Worm (Caenorhabditis elegans) whole organism, L3 larva: Measurements from ENCODE around the gene F42H10.3.

Source experiments
- R02D3.7 ChIP-seq: fragments of 150-350 bp; optimal IDR thresholded peaks from 2 replicates; lab custom pipeline; 2014; ENCODE audit warnings: missing biosample characterization, missing genetic modification characterization
- ZK546.5 ChIP-seq: sonication (generic microtip); optimal IDR thresholded peaks from 2 replicates; lab custom pipeline; 2017; ENCODE audit warnings: missing biosample characterization, missing genetic modification characterization
- aly-2 ChIP-seq: fragments of 150-350 bp; optimal IDR thresholded peaks from 2 replicates; lab custom pipeline; 2014; ENCODE audit warnings: missing biosample characterization, missing genetic modification characterization
- ama-1 ChIP-seq: fragments of 150-350 bp; optimal IDR thresholded peaks from 2 replicates; lab custom pipeline; 2018
- ceh-16 ChIP-seq: sonication (generic microtip); optimal IDR thresholded peaks from 2 replicates; lab custom pipeline; 2017; ENCODE audit warnings: missing biosample characterization, missing genetic modification characterization
- ceh-28 ChIP-seq: fragments of 150-350 bp; optimal IDR thresholded peaks from 2 replicates; lab custom pipeline; 2014; ENCODE audit warnings: missing biosample characterization, missing genetic modification reagents, missing genetic modification characterization
- ceh-82 ChIP-seq: fragments of 150-350 bp; optimal IDR thresholded peaks from 2 replicates; lab custom pipeline; 2014; ENCODE audit warnings: missing biosample characterization, missing genetic modification characterization
- ceh-9 ChIP-seq: sonication (generic microtip); optimal IDR thresholded peaks from 2 replicates; lab custom pipeline; 2018; ENCODE audit warnings: missing biosample characterization, missing genetic modification characterization
- daf-12 ChIP-seq: fragments of 150-350 bp; optimal IDR thresholded peaks from 2 replicates; lab custom pipeline; 2014; ENCODE audit warnings: missing biosample characterization, missing genetic modification reagents, missing genetic modification characterization
- egl-27 ChIP-seq: sonication (generic microtip); optimal IDR thresholded peaks from 4 replicates; lab custom pipeline; 2017; ENCODE audit warnings: missing biosample characterization, missing genetic modification reagents, missing genetic modification characterization
- egl-5 ChIP-seq: fragments of 150-350 bp; optimal IDR thresholded peaks from 2 replicates; lab custom pipeline; 2017; ENCODE audit warnings: missing biosample characterization, missing genetic modification reagents, missing genetic modification characterization, inconsistent platforms
- elt-1 ChIP-seq: fragments of 150-350 bp; optimal IDR thresholded peaks from 2 replicates; lab custom pipeline; 2014; ENCODE audit warnings: missing biosample characterization, missing genetic modification characterization
- elt-2 ChIP-seq: sonication (generic microtip); optimal IDR thresholded peaks from 2 replicates; lab custom pipeline; 2016; ENCODE audit warnings: missing genetic modification reagents, mild to moderate bottlenecking, missing genetic modification characterization, missing compliant biosample characterization
- eor-1 ChIP-seq, 2 experiments: fragments of 150-350 bp; optimal IDR thresholded peaks; 2 replicates each; lab custom pipeline; 2014 to 2018; ENCODE audit warnings: missing biosample characterization in 2 of 2, missing genetic modification characterization in 2 of 2
- fkh-10 ChIP-seq: sonication (generic microtip); optimal IDR thresholded peaks from 2 replicates; lab custom pipeline; 2017; ENCODE audit warnings: missing biosample characterization, missing genetic modification reagents, missing genetic modification characterization
- fkh-2 ChIP-seq: fragments of 150-350 bp; optimal IDR thresholded peaks from 2 replicates; lab custom pipeline; 2014; ENCODE audit warnings: missing biosample characterization, missing genetic modification reagents, missing genetic modification characterization
- jun-1 ChIP-seq: fragments of 150-350 bp; optimal IDR thresholded peaks from 2 replicates; lab custom pipeline; 2014; ENCODE audit warnings: missing biosample characterization, missing genetic modification reagents, missing genetic modification characterization
- lin-15B ChIP-seq: fragments of 150-350 bp; optimal IDR thresholded peaks from 2 replicates; lab custom pipeline; 2014; ENCODE audit warnings: missing biosample characterization, missing genetic modification characterization
- lin-39 ChIP-seq: fragments of 150-350 bp; optimal IDR thresholded peaks from 2 replicates; lab custom pipeline; 2018; ENCODE audit warnings: missing biosample characterization, missing genetic modification reagents, missing genetic modification characterization
- lsy-12 ChIP-seq: sonication (generic microtip); optimal IDR thresholded peaks from 2 replicates; lab custom pipeline; 2016; ENCODE audit warnings: mild to moderate bottlenecking, missing genetic modification characterization, missing compliant biosample characterization
- mdl-1 ChIP-seq: fragments of 150-350 bp; optimal IDR thresholded peaks from 2 replicates; lab custom pipeline; 2014; ENCODE audit warnings: missing biosample characterization, missing genetic modification characterization
- nfya-1 ChIP-seq: sonication (generic microtip); optimal IDR thresholded peaks from 2 replicates; lab custom pipeline; 2017; ENCODE audit warnings: missing genetic modification characterization, mild to moderate bottlenecking, missing compliant biosample characterization, antibody characterized with exemption, moderate library complexity; ENCODE audit not compliant: insufficient read depth
- nhr-11 ChIP-seq: fragments of 150-350 bp; optimal IDR thresholded peaks from 2 replicates; lab custom pipeline; 2014; ENCODE audit warnings: missing biosample characterization, missing genetic modification characterization
- nhr-12 ChIP-seq: fragments of 150-350 bp; optimal IDR thresholded peaks from 2 replicates; lab custom pipeline; 2014; ENCODE audit warnings: missing biosample characterization, missing genetic modification characterization
- nhr-23 ChIP-seq: fragments of 150-350 bp; optimal IDR thresholded peaks from 2 replicates; lab custom pipeline; 2014; ENCODE audit warnings: missing biosample characterization, missing genetic modification reagents, missing genetic modification characterization
- nhr-237 ChIP-seq: fragments of 150-350 bp; optimal IDR thresholded peaks from 2 replicates; lab custom pipeline; 2014; ENCODE audit warnings: missing biosample characterization, missing genetic modification characterization
- nhr-25 ChIP-seq: sonication (generic microtip); optimal IDR thresholded peaks from 2 replicates; lab custom pipeline; 2017; ENCODE audit warnings: missing biosample characterization, missing genetic modification characterization
- nhr-28 ChIP-seq: fragments of 150-350 bp; optimal IDR thresholded peaks from 2 replicates; lab custom pipeline; 2014; ENCODE audit warnings: missing biosample characterization, missing genetic modification characterization
- nhr-67 ChIP-seq: fragments of 150-350 bp; optimal IDR thresholded peaks from 2 replicates; lab custom pipeline; 2014; ENCODE audit warnings: missing biosample characterization, missing genetic modification characterization
- nhr-77 ChIP-seq: fragments of 150-350 bp; optimal IDR thresholded peaks from 2 replicates; lab custom pipeline; 2014; ENCODE audit warnings: missing biosample characterization, missing genetic modification characterization
- pha-4 ChIP-seq: fragments of 150-350 bp; optimal IDR thresholded peaks from 2 replicates; lab custom pipeline; 2014; ENCODE audit warnings: missing biosample characterization, missing genetic modification reagents, missing genetic modification characterization
- pqm-1 ChIP-seq: fragments of 150-350 bp; optimal IDR thresholded peaks from 2 replicates; lab custom pipeline; 2017; ENCODE audit warnings: missing biosample characterization, missing genetic modification characterization, inconsistent platforms
- sea-2 ChIP-seq: fragments of 150-350 bp; sonication (generic microtip); optimal IDR thresholded peaks from 4 replicates; lab custom pipeline; 2014; ENCODE audit warnings: missing biosample characterization, missing genetic modification reagents, missing genetic modification characterization
- snpc-4 ChIP-seq: fragments of 150-350 bp; optimal IDR thresholded peaks from 2 replicates; lab custom pipeline; 2014; ENCODE audit warnings: missing biosample characterization, missing genetic modification characterization
- tbx-2 ChIP-seq: sonication (generic microtip); optimal IDR thresholded peaks from 2 replicates; lab custom pipeline; 2016; ENCODE audit warnings: mild to moderate bottlenecking, missing genetic modification characterization, missing compliant biosample characterization
- unc-39 ChIP-seq: sonication (generic microtip); optimal IDR thresholded peaks from 4 replicates; lab custom pipeline; 2017; ENCODE audit warnings: missing biosample characterization, missing genetic modification characterization
- unc-62 ChIP-seq: fragments of 150-350 bp; sonication (generic microtip); optimal IDR thresholded peaks from 4 replicates; lab custom pipeline; 2014; ENCODE audit warnings: missing biosample characterization, missing genetic modification reagents, missing genetic modification characterization
- zag-1 ChIP-seq: fragments of 150-350 bp; optimal IDR thresholded peaks from 2 replicates; lab custom pipeline; 2014; ENCODE audit warnings: missing biosample characterization, missing genetic modification characterization

F42H10.3 gene

ce11 chrIII:8504176-8504763 is 20.3 kb downstream of the F42H10.3 start:
- peak; percentile 52 for TF ChIP-seq nhr-25 (tag; lab: Kevin White, UChicago)
- peak; percentile 19 for TF ChIP-seq nhr-23 (tag; lab: Kevin White, UChicago)
- no peak for TF ChIP-seq snpc-4
- TF ChIP-seq ceh-28 (tag; lab: Kevin White, UChicago): no peak

- TF ChIP-seq pha-4 (tag; lab: Kevin White, UChicago) (peak; percentile 25), fkh-10 (GFP tag; lab: Kevin White, UChicago) (no peak), tbx-2 (no peak)
Measured at ce11 chrIII:8506348-8506747, 22.4 kb downstream of the F42H10.3 start.

ce11 chrIII:8509218-8509617 is 25.3 kb downstream of the F42H10.3 start:
- TF ChIP-seq elt-2 (tag; lab: Kevin White, UChicago) (no peak), zag-1 (no peak), nhr-237 (tag; lab: Kevin White, UChicago) (no peak), sea-2 (GFP tag; lab: Kevin White, UChicago) (no peak), R02D3.7 (no peak), nhr-25 (tag; lab: Kevin White, UChicago) (no peak), nfya-1 (tag; lab: Kevin White, UChicago) (no peak), nhr-12 (tag; lab: Kevin White, UChicago) (no peak), eor-1 (tag; optimal IDR thresholded peaks at IDR 0.05; lab: Kevin White, UChicago) (no peak), ceh-16 (tag; lab: Kevin White, UChicago) (no peak), mdl-1 (tag; lab: Kevin White, UChicago) (no peak), elt-1 (tag; lab: Kevin White, UChicago) (no peak), snpc-4 (no peak), aly-2 (tag; lab: Kevin White, UChicago) (no peak), fkh-10 (GFP tag; lab: Kevin White, UChicago) (no peak), fkh-2 (tag; lab: Kevin White, UChicago) (no peak), nhr-23 (tag; lab: Kevin White, UChicago) (no peak), egl-27 (tag; lab: Kevin White, UChicago) (no peak), nhr-11 (no peak)

ce11 chrIII:8509644-8510393 is 25.9 kb downstream of the F42H10.3 start:
- TF ChIP-seq egl-5 (tag; lab: Kevin White, UChicago) (no peak), R02D3.7 (no peak), nhr-77 (no peak), mdl-1 (tag; lab: Kevin White, UChicago) (no peak), fkh-10 (GFP tag; lab: Kevin White, UChicago) (peak; percentile 42), lin-15B (tag; lab: Kevin White, UChicago) (peak; percentile 12), unc-62 (GFP tag; lab: Kevin White, UChicago) (no peak), nhr-67 (no peak), unc-39 (tag; lab: Kevin White, UChicago) (no peak), nhr-25 (tag; lab: Kevin White, UChicago) (no peak), pqm-1 (tag; lab: Kevin White, UChicago) (no peak), sea-2 (GFP tag; lab: Kevin White, UChicago) (no peak), aly-2 (tag; lab: Kevin White, UChicago) (no peak), lin-39 (tag; lab: Kevin White, UChicago) (peak; percentile 58), jun-1 (tag; lab: Kevin White, UChicago) (no peak), nhr-28 (tag; lab: Kevin White, UChicago) (no peak), ceh-82 (tag; lab: Kevin White, UChicago) (no peak), nhr-12 (tag; lab: Kevin White, UChicago) (no peak), zag-1 (no peak), ZK546.5 (tag; lab: Kevin White, UChicago) (no peak), tbx-2 (no peak), lsy-12 (tag; lab: Kevin White, UChicago) (no peak), pha-4 (tag; lab: Kevin White, UChicago) (no peak), nfya-1 (tag; lab: Kevin White, UChicago) (peak; percentile 51), ceh-9 (tag; lab: Kevin White, UChicago) (no peak), nhr-237 (tag; lab: Kevin White, UChicago) (no peak), ama-1 (lab: Kevin White, UChicago) (no peak), daf-12 (tag; lab: Kevin White, UChicago) (no peak)
